Worm (Caenorhabditis elegans) whole organism, mixed stage, embryonic: ENCODE measurements around the gene C07A12.2.

Experiments
- M03D4.4 ChIP-seq: sonication (generic microtip); optimal IDR thresholded peaks from 2 replicates; lab custom pipeline; 2017; ENCODE audit warnings: mild to moderate bottlenecking, missing genetic modification characterization, missing compliant biosample characterization
- blmp-1 ChIP-seq: fragments of 150-350 bp; optimal IDR thresholded peaks from 2 replicates; lab custom pipeline; 2014; ENCODE audit warnings: missing biosample characterization, missing genetic modification characterization
- ceh-39 ChIP-seq: fragments of 150-350 bp; optimal IDR thresholded peaks from 2 replicates; lab custom pipeline; 2014; ENCODE audit warnings: missing biosample characterization, missing genetic modification characterization
- ceh-43 ChIP-seq: fragments of 200-800 bp; sonication (Bioruptor generic); optimal IDR thresholded peaks from 2 replicates; lab custom pipeline; 2018; ENCODE audit warnings: mild to moderate bottlenecking, missing genetic modification characterization, moderate library complexity, missing compliant biosample characterization
- ceh-83 ChIP-seq: fragments of 200-800 bp; sonication (Bioruptor generic); optimal IDR thresholded peaks from 2 replicates; lab custom pipeline; 2018; ENCODE audit warnings: mild to moderate bottlenecking, missing genetic modification characterization, missing compliant biosample characterization
- ces-1 ChIP-seq: fragments of 150-350 bp; optimal IDR thresholded peaks from 2 replicates; lab custom pipeline; 2014; ENCODE audit warnings: missing biosample characterization, missing genetic modification reagents, missing genetic modification characterization
- cnd-1 ChIP-seq: fragments of 200-800 bp; sonication (Bioruptor generic); optimal IDR thresholded peaks from 2 replicates; lab custom pipeline; 2018; ENCODE audit warnings: mild to moderate bottlenecking, missing genetic modification characterization, missing compliant biosample characterization
- drap-1 ChIP-seq: fragments of 200-800 bp; sonication (Bioruptor generic); optimal IDR thresholded peaks from 3 replicates; lab custom pipeline; 2018; ENCODE audit warnings: mild to moderate bottlenecking, missing genetic modification characterization, missing compliant biosample characterization
- elt-1 ChIP-seq: sonication (generic microtip); optimal IDR thresholded peaks from 2 replicates; lab custom pipeline; 2017; ENCODE audit warnings: missing genetic modification characterization, mild to moderate bottlenecking, missing compliant biosample characterization, antibody characterized with exemption, moderate library complexity, borderline replicate concordance; ENCODE audit not compliant: insufficient read depth
- elt-3 ChIP-seq: fragments of 150-350 bp; optimal IDR thresholded peaks from 2 replicates; lab custom pipeline; 2014; ENCODE audit warnings: missing biosample characterization, missing genetic modification characterization
- ham-2 ChIP-seq: fragments of 200-800 bp; sonication (Bioruptor generic); optimal IDR thresholded peaks from 2 replicates; lab custom pipeline; 2018; ENCODE audit warnings: mild to moderate bottlenecking, missing genetic modification characterization, missing compliant biosample characterization
- hlh-1 ChIP-seq: fragments of 150-350 bp; optimal IDR thresholded peaks from 2 replicates; lab custom pipeline; 2014; ENCODE audit warnings: missing biosample characterization, missing genetic modification reagents, missing genetic modification characterization
- lin-13 ChIP-seq: fragments of 150-350 bp; optimal IDR thresholded peaks from 2 replicates; lab custom pipeline; 2014; ENCODE audit warnings: missing biosample characterization, missing genetic modification characterization
- lin-32 ChIP-seq: fragments of 200-800 bp; sonication (Bioruptor generic); optimal IDR thresholded peaks from 2 replicates; lab custom pipeline; 2018; ENCODE audit warnings: mild to moderate bottlenecking, missing genetic modification characterization, missing compliant biosample characterization
- lsy-2 ChIP-seq: fragments of 150-350 bp; optimal IDR thresholded peaks from 2 replicates; lab custom pipeline; 2014; ENCODE audit warnings: missing biosample characterization, missing genetic modification characterization
- mab-5 ChIP-seq: fragments of 150-350 bp; optimal IDR thresholded peaks from 2 replicates; lab custom pipeline; 2014; ENCODE audit warnings: missing biosample characterization, missing genetic modification characterization
- mep-1 ChIP-seq: fragments of 150-350 bp; optimal IDR thresholded peaks from 2 replicates; lab custom pipeline; 2017; ENCODE audit warnings: missing biosample characterization, missing genetic modification reagents, missing genetic modification characterization, inconsistent platforms
- mls-2 ChIP-seq: sonication (generic microtip); optimal IDR thresholded peaks from 2 replicates; lab custom pipeline; 2016; ENCODE audit warnings: mild to moderate bottlenecking, missing genetic modification characterization, moderate library complexity, missing compliant biosample characterization
- nhr-12 ChIP-seq: fragments of 150-350 bp; optimal IDR thresholded peaks from 2 replicates; lab custom pipeline; 2014; ENCODE audit warnings: missing biosample characterization, missing genetic modification characterization
- nhr-2 ChIP-seq: fragments of 150-350 bp; optimal IDR thresholded peaks from 2 replicates; lab custom pipeline; 2014; ENCODE audit warnings: missing biosample characterization, missing genetic modification characterization
- nhr-237 ChIP-seq: fragments of 150-350 bp; optimal IDR thresholded peaks from 2 replicates; lab custom pipeline; 2014; ENCODE audit warnings: missing biosample characterization, missing genetic modification characterization
- nhr-28 ChIP-seq: fragments of 150-350 bp; optimal IDR thresholded peaks from 2 replicates; lab custom pipeline; 2014; ENCODE audit warnings: missing biosample characterization, missing genetic modification characterization
- pha-4 ChIP-seq: fragments of 150-350 bp; optimal IDR thresholded peaks from 2 replicates; lab custom pipeline; 2018; ENCODE audit warnings: missing biosample characterization, missing genetic modification reagents, missing genetic modification characterization
- sem-2 ChIP-seq: fragments of 200-800 bp; sonication (Bioruptor generic); optimal IDR thresholded peaks from 2 replicates; lab custom pipeline; 2018; ENCODE audit warnings: mild to moderate bottlenecking, missing genetic modification characterization, missing compliant biosample characterization
- sptf-1 ChIP-seq: sonication (generic microtip); optimal IDR thresholded peaks from 2 replicates; lab custom pipeline; 2017; ENCODE audit warnings: mild to moderate bottlenecking, missing genetic modification characterization, moderate library complexity, missing compliant biosample characterization
- unc-120 ChIP-seq: sonication (generic microtip); optimal IDR thresholded peaks from 2 replicates; lab custom pipeline; 2017; ENCODE audit warnings: missing genetic modification characterization, missing compliant biosample characterization; ENCODE audit not compliant: poor library complexity, severe bottlenecking
- unc-39 ChIP-seq: fragments of 150-350 bp; optimal IDR thresholded peaks from 2 replicates; lab custom pipeline; 2014; ENCODE audit warnings: missing biosample characterization, missing genetic modification characterization
- unc-62 ChIP-seq: fragments of 150-350 bp; optimal IDR thresholded peaks from 2 replicates; lab custom pipeline; 2014; ENCODE audit warnings: missing biosample characterization, missing genetic modification reagents, missing genetic modification characterization
- zip-8 ChIP-seq: fragments of 150-350 bp; optimal IDR thresholded peaks from 2 replicates; lab custom pipeline; 2014; ENCODE audit warnings: missing biosample characterization, missing genetic modification characterization

C07A12.2 gene

ce11 chrX:4513657-4514143 lies 30.9 kb upstream of the C07A12.2 start, which contains the start of gene spr-3:
Gene spr-3 (plus strand): TSS chrX:4514093.
- TF ChIP-seq ceh-43 (GFP tag; lab: Kevin White, UChicago): no peak
- no peak for TF ChIP-seq unc-120 (tag; lab: Kevin White, UChicago)
- TF ChIP-seq mep-1 (tag; lab: Kevin White, UChicago): no peak
- TF ChIP-seq nhr-28: no peak
- no peak for TF ChIP-seq lsy-2
- TF ChIP-seq cnd-1 (tag; lab: Kevin White, UChicago): peak; percentile 30
- no peak for TF ChIP-seq ceh-39
- peak; percentile 86 for TF ChIP-seq ham-2 (GFP tag; lab: Kevin White, UChicago)
- TF ChIP-seq nhr-237 (tag; lab: Kevin White, UChicago): no peak
- peak; percentile 38 for TF ChIP-seq sptf-1
- no peak for TF ChIP-seq nhr-2 (tag; lab: Kevin White, UChicago)
- TF ChIP-seq pha-4 (tag; lab: Kevin White, UChicago): peak; percentile 20
- TF ChIP-seq hlh-1 (tag; lab: Kevin White, UChicago): no peak
- TF ChIP-seq mls-2: peak; percentile 3
- TF ChIP-seq unc-39 (tag; lab: Kevin White, UChicago): no peak
- no peak for TF ChIP-seq unc-62 (GFP tag; lab: Kevin White, UChicago)
- TF ChIP-seq lin-32: peak; percentile 85
- TF ChIP-seq nhr-12: no peak
- no peak for TF ChIP-seq zip-8 (tag; lab: Kevin White, UChicago)
- TF ChIP-seq mab-5 (tag; lab: Kevin White, UChicago): no peak
- no peak for TF ChIP-seq lin-13 (tag; lab: Kevin White, UChicago)
- TF ChIP-seq elt-3 (tag; lab: Kevin White, UChicago): no peak
- peak; percentile 18 for TF ChIP-seq ces-1 (GFP tag; lab: Kevin White, UChicago)
- no peak for TF ChIP-seq blmp-1
- no peak for TF ChIP-seq elt-1 (tag; lab: Kevin White, UChicago)

- peak; percentile 53 for TF ChIP-seq ces-1 (GFP tag; lab: Kevin White, UChicago)
- TF ChIP-seq nhr-237 (tag; lab: Kevin White, UChicago): no peak
These were observed 27.9 kb upstream of the C07A12.2 start for ce11 chrX:4516758-4517157.

- TF ChIP-seq nhr-2 (tag; lab: Kevin White, UChicago) (no peak), ceh-83 (GFP tag; lab: Kevin White, UChicago) (no peak), zip-8 (tag; lab: Kevin White, UChicago) (no peak), lin-32 (no peak), sem-2 (no peak), M03D4.4 (tag; lab: Kevin White, UChicago) (no peak), ceh-39 (no peak), ces-1 (GFP tag; lab: Kevin White, UChicago) (no peak), ham-2 (GFP tag; lab: Kevin White, UChicago) (no peak), mls-2 (no peak), sptf-1 (no peak), ceh-43 (GFP tag; lab: Kevin White, UChicago) (no peak)
These were observed 24.7 kb upstream of the C07A12.2 start for ce11 chrX:4519968-4520367.

ce11 chrX:4521166-4521565 lies 23.5 kb upstream of the C07A12.2 start:
- TF ChIP-seq mep-1 (tag; lab: Kevin White, UChicago) (no peak), ces-1 (GFP tag; lab: Kevin White, UChicago) (peak; percentile 55)

- TF ChIP-seq ceh-83 (GFP tag; lab: Kevin White, UChicago) (no peak), elt-1 (tag; lab: Kevin White, UChicago) (peak; percentile 85), unc-62 (GFP tag; lab: Kevin White, UChicago) (peak; percentile 62), nhr-2 (tag; lab: Kevin White, UChicago) (peak; percentile 39), ces-1 (GFP tag; lab: Kevin White, UChicago) (peak; percentile 3), ham-2 (GFP tag; lab: Kevin White, UChicago) (peak; percentile 81), unc-39 (tag; lab: Kevin White, UChicago) (no peak), lin-13 (tag; lab: Kevin White, UChicago) (no peak), drap-1 (GFP tag; lab: Kevin White, UChicago) (peak; percentile 3)
These were observed 22.5 kb upstream of the C07A12.2 start, which contains the start of gene C07A12.7 for ce11 chrX:4521837-4522816. Gene C07A12.7 (minus strand): TSS chrX:4522144.
